Worm (Caenorhabditis elegans): Measurements from ENCODE around the gene M142.8.

DNA sequence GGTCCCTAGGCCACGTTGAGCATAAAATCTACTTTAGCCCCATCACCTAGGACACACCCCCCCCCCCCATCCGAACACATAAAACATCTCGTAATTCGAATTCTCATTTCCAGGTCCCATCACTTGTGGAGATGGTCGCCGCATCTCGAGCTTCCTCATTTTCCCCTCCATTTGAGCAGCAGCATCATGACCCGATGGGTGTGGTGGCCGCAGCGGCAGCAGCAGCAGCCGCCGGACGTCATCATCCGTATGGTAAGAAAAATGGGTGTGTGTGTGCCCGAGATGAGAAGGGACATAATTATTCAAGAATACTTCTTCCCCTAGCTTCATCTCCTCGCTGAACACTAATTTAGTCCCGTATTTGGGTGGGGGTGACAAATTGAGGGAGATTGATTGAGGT lies 12.0 kb upstream of the M142.8 start:
- TF ChIP-seq ZK546.5 (tag; optimal IDR thresholded peaks at IDR 0.05) (no peak), lsy-2 (tag; optimal IDR thresholded peaks at IDR 0.05) (no peak), gmeb-1 (tag; optimal IDR thresholded peaks at IDR 0.05) (no peak), alr-1 (tag; optimal IDR thresholded peaks at IDR 0.05) (no peak), fos-1 (tag; optimal IDR thresholded peaks at IDR 0.05) (no peak), R02D3.7 (tag; optimal IDR thresholded peaks at IDR 0.05) (no peak), mdl-1 (tag; optimal IDR thresholded peaks at IDR 0.05) (no peak), nhr-77 (tag; optimal IDR thresholded peaks at IDR 0.05) (no peak), nhr-11 (tag; optimal IDR thresholded peaks at IDR 0.05) (no peak)

Measured in whole organism, L2 larva.